Worm (Caenorhabditis elegans) whole organism, L1 larva: ENCODE results near the gene xpf-1.

Experiments
- C04F5.9 ChIP-seq: sonication (generic microtip); optimal IDR thresholded peaks from 2 replicates; lab custom pipeline; 2016; ENCODE audit warnings: missing genetic modification characterization, missing compliant biosample characterization
- C16A3.4 ChIP-seq: fragments of 150-350 bp; optimal IDR thresholded peaks from 2 replicates; lab custom pipeline; 2014; ENCODE audit warnings: missing biosample characterization, missing genetic modification characterization
- C34B4.2 ChIP-seq: sonication (generic microtip); optimal IDR thresholded peaks from 2 replicates; lab custom pipeline; 2017; ENCODE audit warnings: mild to moderate bottlenecking, missing genetic modification characterization, missing compliant biosample characterization
- alr-1 ChIP-seq: fragments of 200-800 bp; sonication (Bioruptor generic); optimal IDR thresholded peaks from 2 replicates; lab custom pipeline; 2018; ENCODE audit warnings: borderline replicate concordance, mild to moderate bottlenecking, missing genetic modification characterization, missing compliant biosample characterization
- aly-2 ChIP-seq: fragments of 150-350 bp; optimal IDR thresholded peaks from 2 replicates; lab custom pipeline; 2014; ENCODE audit warnings: missing biosample characterization, missing genetic modification characterization
- ama-1 ChIP-seq: fragments of 150-350 bp; optimal IDR thresholded peaks from 2 replicates; lab custom pipeline; 2014
- ceh-82 ChIP-seq, 3 experiments: fragments of 150-350 bp in 1 of 3; sonication (generic microtip) in 2 of 3; optimal IDR thresholded peaks; 2 replicates each; lab custom pipeline; 2014 to 2017; ENCODE audit warnings: missing biosample characterization in 3 of 3, missing genetic modification characterization in 3 of 3
- efl-1 ChIP-seq, 4 experiments: fragments of 150-350 bp; optimal IDR thresholded peaks in 3 of 4; peaks in 1 of 4; 1 replicate in 1 of 4; 2 replicates in 3 of 4; lab custom pipeline; 2014; ENCODE audit warnings: missing biosample characterization in 2 of 4, missing genetic modification characterization in 2 of 4, missing genetic modification reagents in 2 of 4
- egl-13 ChIP-seq: sonication (generic microtip); optimal IDR thresholded peaks from 2 replicates; lab custom pipeline; 2016; ENCODE audit warnings: missing genotype, missing genetic modification reagents, missing genetic modification characterization, missing compliant biosample characterization
- egl-27 ChIP-seq, 2 experiments: fragments of 150-350 bp in 1 of 2; sonication (generic microtip); optimal IDR thresholded peaks; 3 replicates each; lab custom pipeline; 2017 to 2018; ENCODE audit warnings: missing biosample characterization in 2 of 2, missing genetic modification characterization in 2 of 2, missing genetic modification reagents in 2 of 2
- elt-2 ChIP-seq: sonication (generic microtip); optimal IDR thresholded peaks from 2 replicates; lab custom pipeline; 2016; ENCODE audit warnings: missing genetic modification characterization, mild to moderate bottlenecking, inconsistent platforms, missing compliant biosample characterization, missing genetic modification reagents
- elt-3 ChIP-seq, 6 experiments: fragments of 150-350 bp in 1 of 6; sonication (generic microtip); optimal IDR thresholded peaks; 2 replicates each; lab custom pipeline; 2017 to 2018; ENCODE audit warnings: missing biosample characterization in 6 of 6, missing genetic modification characterization in 6 of 6, inconsistent platforms in 1 of 6
- ets-5 ChIP-seq: fragments of 200-800 bp; sonication (Bioruptor generic); IDR thresholded peaks from 2 replicates; pipeline ENCODE4 v1.3.6; 2022; ENCODE audit warnings: missing genetic modification characterization, missing compliant biosample characterization
- fkh-4 ChIP-seq: sonication (generic microtip); optimal IDR thresholded peaks from 2 replicates; lab custom pipeline; 2016; ENCODE audit warnings: missing compliant biosample characterization, missing genetic modification characterization, borderline replicate concordance
- fkh-8 ChIP-seq: sonication (generic microtip); optimal IDR thresholded peaks from 2 replicates; lab custom pipeline; 2016; ENCODE audit warnings: mild to moderate bottlenecking, missing genetic modification characterization, missing compliant biosample characterization
- fos-1 ChIP-seq: fragments of 150-350 bp; optimal IDR thresholded peaks from 2 replicates; lab custom pipeline; 2014; ENCODE audit warnings: missing biosample characterization, missing genetic modification characterization
- grh-1 ChIP-seq: fragments of 200-800 bp; sonication (Bioruptor generic); IDR thresholded peaks from 2 replicates; pipeline ENCODE4 v1.3.6; 2022; ENCODE audit warnings: missing genetic modification reagents, missing genetic modification characterization, missing compliant biosample characterization
- hlh-17 ChIP-seq: fragments of 200-800 bp; sonication (Bioruptor generic); optimal IDR thresholded peaks from 2 replicates; lab custom pipeline; 2018; ENCODE audit warnings: missing genetic modification characterization, mild to moderate bottlenecking, missing compliant biosample characterization, moderate library complexity, borderline replicate concordance
- hlh-4 ChIP-seq: sonication (generic microtip); optimal IDR thresholded peaks from 2 replicates; lab custom pipeline; 2016; ENCODE audit warnings: mild to moderate bottlenecking, missing genetic modification characterization, missing compliant biosample characterization
- isw-1 ChIP-seq: fragments of 200-800 bp; sonication (Bioruptor generic); IDR thresholded peaks from 2 replicates; pipeline ENCODE4 v1.3.6; 2022; ENCODE audit warnings: missing genetic modification characterization, missing compliant biosample characterization
- jun-1 ChIP-seq: fragments of 150-350 bp; optimal IDR thresholded peaks from 2 replicates; lab custom pipeline; 2014; ENCODE audit warnings: missing biosample characterization, missing genetic modification reagents, missing genetic modification characterization
- lin-14 ChIP-seq: fragments of 200-800 bp; sonication (Bioruptor generic); optimal IDR thresholded peaks from 2 replicates; lab custom pipeline; 2018; ENCODE audit warnings: mild to moderate bottlenecking, missing genetic modification characterization, moderate library complexity, missing compliant biosample characterization
- lin-15B ChIP-seq: fragments of 150-350 bp; sonication (generic microtip); optimal IDR thresholded peaks from 3 replicates; lab custom pipeline; 2014; ENCODE audit warnings: missing biosample characterization, missing genetic modification characterization
- lin-35 ChIP-seq, 2 experiments: fragments of 150-350 bp; optimal IDR thresholded peaks; 2 replicates each; lab custom pipeline; 2014; ENCODE audit warnings: missing biosample characterization in 2 of 2, missing genetic modification characterization in 2 of 2, missing genetic modification reagents in 2 of 2
- lin-39 ChIP-seq: fragments of 150-350 bp; optimal IDR thresholded peaks from 2 replicates; lab custom pipeline; 2014; ENCODE audit warnings: missing biosample characterization, missing genetic modification reagents, missing genetic modification characterization
- lir-3 ChIP-seq: sonication (generic microtip); optimal IDR thresholded peaks from 2 replicates; lab custom pipeline; 2016; ENCODE audit warnings: mild to moderate bottlenecking, missing genetic modification characterization, moderate library complexity, missing compliant biosample characterization; ENCODE audit not compliant: poor library complexity
- lsy-2 ChIP-seq, 2 experiments: fragments of 150-350 bp; optimal IDR thresholded peaks; 2 replicates each; lab custom pipeline; 2014; ENCODE audit warnings: missing biosample characterization in 2 of 2, missing genetic modification characterization in 2 of 2
- mab-9 ChIP-seq: fragments of 200-800 bp; sonication (Bioruptor generic); IDR thresholded peaks from 2 replicates; pipeline ENCODE4 v1.3.6; 2022; ENCODE audit warnings: missing genetic modification reagents, missing genetic modification characterization, missing compliant biosample characterization
- mef-2 ChIP-seq: fragments of 150-350 bp; optimal IDR thresholded peaks from 2 replicates; lab custom pipeline; 2014; ENCODE audit warnings: missing biosample characterization, missing genetic modification characterization
- mep-1 ChIP-seq: fragments of 150-350 bp; optimal IDR thresholded peaks from 2 replicates; lab custom pipeline; 2014; ENCODE audit warnings: missing biosample characterization, missing genetic modification characterization
- nhr-11 ChIP-seq: fragments of 150-350 bp; optimal IDR thresholded peaks from 2 replicates; lab custom pipeline; 2014; ENCODE audit warnings: missing biosample characterization, missing genetic modification characterization
- nhr-12 ChIP-seq: sonication (generic microtip); optimal IDR thresholded peaks from 2 replicates; lab custom pipeline; 2017; ENCODE audit warnings: missing biosample characterization, missing genetic modification characterization
- nhr-19 ChIP-seq: fragments of 200-800 bp; sonication (Bioruptor generic); conservative IDR thresholded peaks from 2 replicates; pipeline ENCODE4 v1.3.6; 2022; ENCODE audit warnings: missing genetic modification characterization, missing compliant biosample characterization
- nhr-20 ChIP-seq: sonication (generic microtip); optimal IDR thresholded peaks from 2 replicates; lab custom pipeline; 2016; ENCODE audit warnings: mild to moderate bottlenecking, missing genetic modification characterization, missing compliant biosample characterization
- nhr-237 ChIP-seq: fragments of 150-350 bp; optimal IDR thresholded peaks from 2 replicates; lab custom pipeline; 2014; ENCODE audit warnings: missing biosample characterization, missing genetic modification characterization
- nhr-28 ChIP-seq: fragments of 150-350 bp; optimal IDR thresholded peaks from 2 replicates; lab custom pipeline; 2014; ENCODE audit warnings: missing biosample characterization, missing genetic modification characterization
- nhr-71 ChIP-seq: sonication (generic microtip); optimal IDR thresholded peaks from 2 replicates; lab custom pipeline; 2016; ENCODE audit warnings: mild to moderate bottlenecking, missing genetic modification characterization, moderate library complexity, missing compliant biosample characterization
- nhr-77 ChIP-seq: fragments of 150-350 bp; optimal IDR thresholded peaks from 2 replicates; lab custom pipeline; 2014; ENCODE audit warnings: missing biosample characterization, missing genetic modification characterization
- nhr-85 ChIP-seq: sonication (generic microtip); peaks from one replicate; lab custom pipeline; 2016; ENCODE audit warnings: missing genetic modification characterization, inconsistent platforms, missing compliant biosample characterization
- rnt-1 ChIP-seq: sonication (generic microtip); optimal IDR thresholded peaks from 2 replicates; lab custom pipeline; 2016; ENCODE audit warnings: mild to moderate bottlenecking, missing genetic modification characterization, moderate library complexity, missing compliant biosample characterization
- sptf-1 ChIP-seq: fragments of 150-350 bp; optimal IDR thresholded peaks from 2 replicates; lab custom pipeline; 2014; ENCODE audit warnings: missing biosample characterization, missing genetic modification characterization
- sup-37 ChIP-seq: fragments of 200-800 bp; sonication (Bioruptor generic); optimal IDR thresholded peaks from 2 replicates; lab custom pipeline; 2018; ENCODE audit warnings: mild to moderate bottlenecking, missing genetic modification characterization, missing compliant biosample characterization
- swsn-7 ChIP-seq: sonication (generic microtip); optimal IDR thresholded peaks from 2 replicates; lab custom pipeline; 2016; ENCODE audit warnings: missing genetic modification characterization, missing compliant biosample characterization
- unc-130 ChIP-seq: fragments of 150-350 bp; optimal IDR thresholded peaks from 2 replicates; lab custom pipeline; 2017; ENCODE audit warnings: missing biosample characterization, missing genetic modification characterization, inconsistent platforms
- unc-30 ChIP-seq: sonication (generic microtip); optimal IDR thresholded peaks from 2 replicates; lab custom pipeline; 2017; ENCODE audit warnings: missing biosample characterization, missing genetic modification characterization
- unc-62 ChIP-seq: fragments of 150-350 bp; optimal IDR thresholded peaks from 2 replicates; lab custom pipeline; 2014; ENCODE audit warnings: missing biosample characterization, missing genetic modification reagents, missing genetic modification characterization
- ztf-11 ChIP-seq, 2 experiments: sonication (generic microtip); optimal IDR thresholded peaks; 2 replicates each; lab custom pipeline; 2016 to 2017; ENCODE audit warnings: missing genetic modification characterization in 2 of 2, missing biosample characterization in 1 of 2, missing compliant biosample characterization in 1 of 2

The xpf-1 gene

ce11 chrII:11657079-11657478, 38.9 kb upstream of the xpf-1 start, which contains the start of gene nep-1:
TSS of gene nep-1 (minus strand) at chrII:11657179.
- peak; percentile 0 for TF ChIP-seq unc-130 (tag; lab: Kevin White, UChicago)
- TF ChIP-seq nhr-237, result no peak
- TF ChIP-seq elt-2 (tag; lab: Kevin White, UChicago), result no peak
- peak; percentile 39; the same call in 1 of the 2 replicates for TF ChIP-seq grh-1 (GFP tag; lab: Robert Waterston, UW)
- TF ChIP-seq C04F5.9 (tag; lab: Kevin White, UChicago), result no peak
- TF ChIP-seq mef-2 (tag; lab: Kevin White, UChicago), result no peak
- no peak for TF ChIP-seq lin-39 (tag; lab: Kevin White, UChicago)
- no peak for TF ChIP-seq sup-37 (GFP tag; lab: Kevin White, UChicago)
- peak in 4 of 6 experiments; percentile 17 to 40 (median 27) for TF ChIP-seq elt-3 (tag; optimal IDR thresholded peaks at IDR 0.05; lab: Kevin White, UChicago)
- TF ChIP-seq mab-9 (GFP tag; lab: Robert Waterston, UW), result no peak
- no peak for TF ChIP-seq hlh-4 (tag; lab: Kevin White, UChicago)
- TF ChIP-seq ceh-82 (tag; optimal IDR thresholded peaks at IDR 0.05; lab: Kevin White, UChicago), result no peak
- no peak for TF ChIP-seq nhr-71 (tag; lab: Kevin White, UChicago)
- no peak for TF ChIP-seq unc-62 (GFP tag; lab: Kevin White, UChicago)
- TF ChIP-seq nhr-85 (tag; lab: Kevin White, UChicago), result peak; percentile 57
- TF ChIP-seq rnt-1 (tag; lab: Kevin White, UChicago), result no peak
- TF ChIP-seq fkh-8, result no peak
- peak; percentile 45 for TF ChIP-seq lin-14 (GFP tag; lab: Kevin White, UChicago)
- no peak for TF ChIP-seq hlh-17 (GFP tag; lab: Kevin White, UChicago)
- TF ChIP-seq mep-1 (tag; lab: Kevin White, UChicago), result no peak
- TF ChIP-seq nhr-20, result peak; percentile 23
- TF ChIP-seq alr-1 (tag; lab: Kevin White, UChicago), result no peak
- TF ChIP-seq ztf-11 (tag; optimal IDR thresholded peaks at IDR 0.05; lab: Kevin White, UChicago), result no peak
- TF ChIP-seq isw-1 (GFP tag; lab: Robert Waterston, UW), result no peak

ce11 chrII:11658854-11659253, 37.1 kb upstream of the xpf-1 start:
- TF ChIP-seq C34B4.2 (tag; lab: Kevin White, UChicago), result no peak
- TF ChIP-seq mef-2 (tag; lab: Kevin White, UChicago), result no peak
- TF ChIP-seq nhr-85 (tag; lab: Kevin White, UChicago), result no peak
- TF ChIP-seq nhr-11, result no peak
- TF ChIP-seq unc-30 (tag; lab: Kevin White, UChicago), result no peak
- TF ChIP-seq fkh-4, result peak; percentile 38
- no peak for TF ChIP-seq lin-15B (tag; lab: Kevin White, UChicago)
- TF ChIP-seq ceh-82 (tag; optimal IDR thresholded peaks at IDR 0.05; lab: Kevin White, UChicago), result no peak
- no peak for TF ChIP-seq elt-3 (tag; optimal IDR thresholded peaks at IDR 0.05; lab: Kevin White, UChicago)

ce11 chrII:11675877-11676473, 20.0 kb upstream of the xpf-1 start, which contains the start of the genes trr-1 and C47D12.2:
TSS of gene trr-1 (minus strand) at chrII:11675927.
TSS of gene C47D12.2 (plus strand) at chrII:11676306.
- TF ChIP-seq nhr-19 (GFP tag; lab: Robert Waterston, UW) (peak; percentile 68), lsy-2 (tag; optimal IDR thresholded peaks at IDR 0.05; lab: Kevin White, UChicago) (peak in 1 of 2 experiments; percentile 84), ets-5 (GFP tag; lab: Robert Waterston, UW) (no peak), nhr-77 (tag; lab: Kevin White, UChicago) (peak; percentile 26), aly-2 (tag; lab: Kevin White, UChicago) (peak; percentile 49), C16A3.4 (tag; lab: Kevin White, UChicago) (peak; percentile 82), nhr-85 (tag; lab: Kevin White, UChicago) (peak; percentile 80), nhr-12 (no peak), ama-1 (lab: Kevin White, UChicago) (peak; percentile 37), sptf-1 (tag; lab: Kevin White, UChicago) (no peak), fos-1 (no peak), nhr-11 (no peak), ztf-11 (tag; optimal IDR thresholded peaks at IDR 0.05; lab: Kevin White, UChicago) (peak in 1 of 2 experiments; percentile 28), nhr-20 (peak; percentile 68), efl-1 (optimal IDR thresholded peaks at IDR 0.05; lab: Kevin White, UChicago) (peak; percentile 79 to 87), efl-1 (GFP tag; optimal IDR thresholded peaks at IDR 0.05 in 1 of 2; lab: Kevin White, UChicago) (peak; percentile 85 to 98), egl-27 (tag; optimal IDR thresholded peaks at IDR 0.05; lab: Kevin White, UChicago) (no peak), unc-62 (GFP tag; lab: Kevin White, UChicago) (no peak), swsn-7 (peak; percentile 68), egl-13 (tag; lab: Kevin White, UChicago) (peak; percentile 2), isw-1 (GFP tag; lab: Robert Waterston, UW) (peak; percentile 47), nhr-28 (no peak), lin-35 (GFP tag; optimal IDR thresholded peaks at IDR 0.05; lab: Kevin White, UChicago) (peak; percentile 85 to 91), rnt-1 (tag; lab: Kevin White, UChicago) (peak; percentile 87), lir-3 (tag; lab: Kevin White, UChicago) (peak; percentile 36), ceh-82 (tag; optimal IDR thresholded peaks at IDR 0.05; lab: Kevin White, UChicago) (peak; percentile 42 to 77 (median 74)), jun-1 (tag; lab: Kevin White, UChicago) (peak; percentile 44)
